Worm (Caenorhabditis elegans) whole organism, L1 larva: ENCODE measurements around the gene C06E4.8.

Experiments
- ceh-8 ChIP-seq: fragments of 200-800 bp; sonication (Bioruptor generic); optimal IDR thresholded peaks from 2 replicates; lab custom pipeline; 2018; ENCODE audit warnings: mild to moderate bottlenecking, missing genetic modification characterization, moderate library complexity, missing compliant biosample characterization
- fos-1 ChIP-seq: fragments of 150-350 bp; optimal IDR thresholded peaks from 2 replicates; lab custom pipeline; 2014; ENCODE audit warnings: missing biosample characterization, missing genetic modification characterization
- hpl-2 ChIP-seq: fragments of 150-350 bp; optimal IDR thresholded peaks from 2 replicates; lab custom pipeline; 2014; ENCODE audit warnings: missing biosample characterization, missing genetic modification reagents, missing genetic modification characterization
- nhr-12 ChIP-seq: sonication (generic microtip); optimal IDR thresholded peaks from 2 replicates; lab custom pipeline; 2017; ENCODE audit warnings: missing biosample characterization, missing genetic modification characterization
- nhr-20 ChIP-seq: sonication (generic microtip); optimal IDR thresholded peaks from 2 replicates; lab custom pipeline; 2016; ENCODE audit warnings: mild to moderate bottlenecking, missing genetic modification characterization, missing compliant biosample characterization
- nhr-85 ChIP-seq: sonication (generic microtip); peaks from one replicate; lab custom pipeline; 2016; ENCODE audit warnings: missing genetic modification characterization, inconsistent platforms, missing compliant biosample characterization
- zip-4 ChIP-seq: fragments of 200-800 bp; sonication (Bioruptor generic); optimal IDR thresholded peaks from 2 replicates; lab custom pipeline; 2018; ENCODE audit warnings: mild to moderate bottlenecking, missing genetic modification characterization, moderate library complexity, missing compliant biosample characterization

C06E4.8 gene

ce11 chrIV:7235382-7235917 lies 50.2 kb downstream of the C06E4.8 start (continued):
- no peak for TF ChIP-seq nhr-12 (tag; lab: Kevin White, UChicago)
- no peak for TF ChIP-seq zip-4 (GFP tag; lab: Kevin White, UChicago)

- peak; percentile 16 for TF ChIP-seq nhr-85
- no peak for TF ChIP-seq hpl-2
- no peak for TF ChIP-seq ceh-8 (GFP tag; lab: Kevin White, UChicago)
- TF ChIP-seq nhr-20 (tag; lab: Kevin White, UChicago) = no peak
- TF ChIP-seq fos-1 (tag; lab: Kevin White, UChicago) = no peak
Observed at ce11 chrIV:7234623-7235022, 51.1 kb downstream of the C06E4.8 start.
